Worm (Caenorhabditis elegans): ENCODE measurements around the gene pfas-1.
A peak's percentile ranks its signal among the peaks of the same experiment; 100 is the strongest.

pfas-1 gene

DNA sequence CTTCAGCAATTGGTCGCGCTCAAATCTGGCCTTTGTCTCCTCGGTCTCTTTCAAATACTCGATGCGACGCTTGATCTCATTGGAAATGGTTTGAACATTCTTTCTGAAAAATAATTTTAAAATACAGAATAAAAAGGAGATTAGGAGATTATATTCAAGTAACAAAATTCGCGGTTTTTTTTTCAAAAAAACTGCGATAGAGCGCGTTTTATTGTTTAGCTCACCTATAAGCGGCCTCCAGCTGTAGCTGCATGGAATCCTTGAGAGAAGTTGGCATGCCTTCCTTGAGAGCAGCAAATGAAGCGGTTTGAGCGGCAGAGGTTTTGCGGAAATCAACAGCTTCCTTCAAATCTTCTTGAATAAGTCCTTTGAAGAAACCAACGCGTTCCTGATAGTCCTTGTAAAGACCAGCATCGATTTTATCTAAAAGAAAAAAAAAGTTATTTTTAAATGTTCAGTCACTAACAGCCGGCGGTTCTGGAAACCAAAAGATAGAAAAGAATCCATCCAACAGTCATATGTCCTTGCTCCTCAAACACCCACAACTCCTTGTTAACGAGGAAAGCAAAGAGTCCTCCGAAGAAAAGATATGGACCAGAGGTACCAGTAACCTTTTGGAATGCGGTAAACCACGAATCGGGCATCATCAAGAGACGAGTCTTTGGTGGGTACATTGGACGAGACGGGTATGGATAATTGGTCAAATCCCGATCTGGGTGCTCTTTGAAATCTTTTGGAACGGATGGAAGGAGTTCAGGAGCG, 48.2 kb downstream of the pfas-1 start:
- no peak for TF ChIP-seq nfya-1 (tag; optimal IDR thresholded peaks at IDR 0.05; ENCODE audit: borderline replicate concordance, insufficient read depth)
- TF ChIP-seq ztf-18 (tag; optimal IDR thresholded peaks at IDR 0.05) = no peak
- no peak for TF ChIP-seq K11D2.4 (GFP tag; IDR thresholded peaks at IDR 0.05)
- TF ChIP-seq lin-26 (GFP tag; IDR thresholded peaks at IDR 0.05) = 0 out of 2 replicates have a peak, but pooled peaks have one; percentile 43

ce11 chrIII:4594324-4594723, 48.8 kb downstream of the pfas-1 start, which contains the start of gene apc-11:
Gene apc-11 (minus strand): TSS chrIII:4594424.
- TF ChIP-seq Y95B8A.8 (GFP tag; IDR thresholded peaks at IDR 0.05) (no peak), lin-35 (GFP tag; optimal IDR thresholded peaks at IDR 0.05) (no peak), cebp-2 (GFP tag; IDR thresholded peaks at IDR 0.05) (no peak), Y79H2A.3 (GFP tag; conservative IDR thresholded peaks at IDR 0.05) (no peak), D2030.7 (GFP tag; IDR thresholded peaks at IDR 0.05) (no peak), egl-18 (GFP tag; IDR thresholded peaks at IDR 0.05) (no peak), ceh-100 (GFP tag; IDR thresholded peaks at IDR 0.05) (no peak), bed-1 (GFP tag; IDR thresholded peaks at IDR 0.05) (no peak), ceh-91 (GFP tag; IDR thresholded peaks at IDR 0.05) (no peak), F37B4.10 (GFP tag; IDR thresholded peaks at IDR 0.05) (no peak), madf-6 (GFP tag; IDR thresholded peaks at IDR 0.05) (no peak), Y67H2A.10 (GFP tag; conservative IDR thresholded peaks at IDR 0.05) (no peak), hmg-20 (GFP tag; IDR thresholded peaks at IDR 0.05) (no peak), ztf-6 (GFP tag; IDR thresholded peaks at IDR 0.05) (no peak), zfh-2 (GFP tag; conservative IDR thresholded peaks at IDR 0.05) (no peak), ztf-25 (GFP tag; IDR thresholded peaks at IDR 0.05) (no peak), ceh-27 (GFP tag; optimal IDR thresholded peaks at IDR 0.05) (no peak)

DNA sequence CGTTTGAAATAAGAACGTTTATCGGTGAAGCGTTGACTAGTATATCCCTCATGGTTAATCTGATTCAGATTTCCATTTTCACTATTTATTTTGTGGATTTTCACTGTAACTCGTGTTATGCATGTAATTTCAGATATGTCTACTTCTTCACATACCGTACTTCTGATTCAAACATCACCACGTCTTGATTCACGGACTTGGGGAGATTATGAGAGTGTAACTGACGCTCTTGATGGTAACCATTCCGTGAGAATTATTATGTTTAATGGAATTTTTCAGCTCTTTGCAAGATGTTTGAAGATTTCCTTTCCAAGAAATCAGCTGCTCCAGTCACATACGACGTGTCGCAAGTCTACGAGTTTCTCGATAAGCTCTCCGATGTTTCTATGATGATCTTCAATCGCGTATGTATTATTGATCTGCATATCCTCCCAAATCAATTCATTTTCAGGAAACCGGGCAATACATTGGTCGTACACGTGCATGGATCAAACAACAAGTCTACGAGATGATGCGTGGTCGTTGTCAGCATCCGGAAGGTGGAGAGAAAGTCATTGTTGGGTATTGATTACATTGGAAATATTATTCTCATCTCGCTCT, 49.9 kb downstream of the pfas-1 start, which contains the start of gene erh-2:
erh-2 (plus strand) TSS at position 134 of the 600 bp plus-strand sequence.
- TF ChIP-seq attf-6 (GFP tag; IDR thresholded peaks at IDR 0.05) (0 out of 2 replicates have a peak, but pooled peaks have one; percentile 30), nfya-2 (GFP tag; IDR thresholded peaks at IDR 0.05) (no peak), ceh-100 (GFP tag; IDR thresholded peaks at IDR 0.05) (no peak), F49E8.2 (tag; optimal IDR thresholded peaks at IDR 0.05; ENCODE audit: insufficient read depth) (peak; percentile 61), F55B11.4 (tag; optimal IDR thresholded peaks at IDR 0.05; ENCODE audit: borderline replicate concordance, insufficient read depth) (no peak), F39B2.1 (GFP tag; IDR thresholded peaks at IDR 0.05) (no peak), lsy-27 (tag; optimal IDR thresholded peaks at IDR 0.05; ENCODE audit: borderline replicate concordance, insufficient read depth) (no peak), ceh-79 (tag; optimal IDR thresholded peaks at IDR 0.05) (no peak), ceh-91 (GFP tag; IDR thresholded peaks at IDR 0.05) (no peak), T07F8.4 (tag; optimal IDR thresholded peaks at IDR 0.05) (no peak), repo-1 (tag; optimal IDR thresholded peaks at IDR 0.05) (no peak), madf-6 (GFP tag; IDR thresholded peaks at IDR 0.05) (peak; percentile 35; the same call in 1 of the 2 replicates), tbp1 (GFP tag; optimal IDR thresholded peaks at IDR 0.05) (no peak), ZK185.1 (tag; optimal IDR thresholded peaks at IDR 0.05; ENCODE audit: poor library complexity, severe bottlenecking) (no peak), mes-4 (tag; optimal IDR thresholded peaks at IDR 0.05) (no peak), lin-35 (GFP tag; optimal IDR thresholded peaks at IDR 0.05) (peak in 1 of 3 experiments; percentile 21), rcor-1 (GFP tag; IDR thresholded peaks at IDR 0.05) (0 out of 2 replicates have a peak, but pooled peaks have one; percentile 6), madf-3 (GFP tag; IDR thresholded peaks at IDR 0.05) (0 out of 2 replicates have a peak, but pooled peaks have one; percentile 59), die-1 (tag; optimal IDR thresholded peaks at IDR 0.05) (no peak)
